Worm (Caenorhabditis elegans) whole organism, late embryonic: ENCODE results near the gene flp-17.

Experiments used
- ama-1 ChIP-seq: fragments of 150-350 bp; optimal IDR thresholded peaks from 2 replicates; lab custom pipeline; 2014
- fax-1 ChIP-seq: sonication (generic microtip); optimal IDR thresholded peaks from 2 replicates; lab custom pipeline; 2016; ENCODE audit warnings: missing genotype, missing genetic modification characterization, missing compliant biosample characterization
- pha-4 ChIP-seq: fragments of 150-350 bp; optimal IDR thresholded peaks from 2 replicates; lab custom pipeline; 2018; ENCODE audit warnings: missing biosample characterization, missing genetic modification reagents, missing genetic modification characterization

DNA sequence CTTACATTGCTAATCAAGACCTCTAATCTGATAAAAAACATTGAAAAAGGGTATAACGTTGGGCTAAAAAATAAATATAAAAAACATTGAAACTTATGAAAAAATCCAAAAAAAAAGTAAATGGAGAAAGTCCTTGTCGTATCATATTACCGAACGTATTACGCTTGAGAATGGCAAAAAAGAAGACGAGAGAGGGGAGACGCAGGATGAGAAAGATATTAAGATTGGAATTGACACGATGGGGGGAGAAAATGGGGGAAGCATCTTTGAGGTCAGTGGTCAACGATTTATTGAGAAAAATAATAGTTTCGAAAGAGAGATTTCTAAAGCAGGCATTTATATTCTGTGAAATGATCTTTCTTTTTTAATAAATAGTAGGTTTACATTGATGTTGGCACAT is 17.6 kb upstream of the flp-17 start:
- TF ChIP-seq ama-1 (no peak), pha-4 (tag; lab: Kevin White, UChicago) (no peak), fax-1 (no peak)
